Worm (Caenorhabditis elegans) whole organism, L1 larva: ENCODE results near the gene bed-2.
A peak's percentile ranks its signal among the peaks of the same experiment; 100 is the strongest.

ENCODE experiments used
- F16B12.6 ChIP-seq: fragments of 150-350 bp; optimal IDR thresholded peaks from 2 replicates; lab custom pipeline; 2014; ENCODE audit warnings: missing biosample characterization, missing genetic modification characterization
- Y116A8C.19 ChIP-seq: sonication (generic microtip); optimal IDR thresholded peaks from 2 replicates; lab custom pipeline; 2016; ENCODE audit warnings: missing compliant biosample characterization, missing genetic modification characterization, borderline replicate concordance
- aly-2 ChIP-seq: fragments of 150-350 bp; optimal IDR thresholded peaks from 2 replicates; lab custom pipeline; 2014; ENCODE audit warnings: missing biosample characterization, missing genetic modification characterization
- blmp-1 ChIP-seq: fragments of 150-350 bp; optimal IDR thresholded peaks from 2 replicates; lab custom pipeline; 2014; ENCODE audit warnings: missing biosample characterization, missing genetic modification characterization
- ceh-8 ChIP-seq: fragments of 200-800 bp; sonication (Bioruptor generic); optimal IDR thresholded peaks from 2 replicates; lab custom pipeline; 2018; ENCODE audit warnings: mild to moderate bottlenecking, missing genetic modification characterization, moderate library complexity, missing compliant biosample characterization
- ceh-82 ChIP-seq, 3 experiments: fragments of 150-350 bp in 1 of 3; sonication (generic microtip) in 2 of 3; optimal IDR thresholded peaks; 2 replicates each; lab custom pipeline; 2014 to 2017; ENCODE audit warnings: missing biosample characterization in 3 of 3, missing genetic modification characterization in 3 of 3
- ceh-90 ChIP-seq: sonication (generic microtip); optimal IDR thresholded peaks from 2 replicates; lab custom pipeline; 2016; ENCODE audit warnings: missing genetic modification characterization, missing compliant biosample characterization
- ces-1 ChIP-seq: fragments of 150-350 bp; optimal IDR thresholded peaks from 2 replicates; lab custom pipeline; 2014; ENCODE audit warnings: missing biosample characterization, missing genetic modification reagents, missing genetic modification characterization
- dpl-1 ChIP-seq, 3 experiments: fragments of 150-350 bp in 2 of 3; sonication (generic microtip) in 1 of 3; optimal IDR thresholded peaks; 2 replicates each; lab custom pipeline; 2014 to 2017; ENCODE audit warnings: missing biosample characterization in 3 of 3, missing genetic modification characterization in 3 of 3, missing genetic modification reagents in 3 of 3
- elt-2 ChIP-seq: sonication (generic microtip); optimal IDR thresholded peaks from 2 replicates; lab custom pipeline; 2016; ENCODE audit warnings: missing genetic modification characterization, mild to moderate bottlenecking, inconsistent platforms, missing compliant biosample characterization, missing genetic modification reagents
- elt-3 ChIP-seq, 6 experiments: fragments of 150-350 bp in 1 of 6; sonication (generic microtip); optimal IDR thresholded peaks; 2 replicates each; lab custom pipeline; 2017 to 2018; ENCODE audit warnings: missing biosample characterization in 6 of 6, missing genetic modification characterization in 6 of 6, inconsistent platforms in 1 of 6
- ets-5 ChIP-seq: fragments of 200-800 bp; sonication (Bioruptor generic); IDR thresholded peaks from 2 replicates; pipeline ENCODE4 v1.3.6; 2022; ENCODE audit warnings: missing genetic modification characterization, missing compliant biosample characterization
- fkh-8 ChIP-seq: sonication (generic microtip); optimal IDR thresholded peaks from 2 replicates; lab custom pipeline; 2016; ENCODE audit warnings: mild to moderate bottlenecking, missing genetic modification characterization, missing compliant biosample characterization
- grh-1 ChIP-seq: fragments of 200-800 bp; sonication (Bioruptor generic); IDR thresholded peaks from 2 replicates; pipeline ENCODE4 v1.3.6; 2022; ENCODE audit warnings: missing genetic modification reagents, missing genetic modification characterization, missing compliant biosample characterization
- hlh-17 ChIP-seq: fragments of 200-800 bp; sonication (Bioruptor generic); optimal IDR thresholded peaks from 2 replicates; lab custom pipeline; 2018; ENCODE audit warnings: missing genetic modification characterization, mild to moderate bottlenecking, missing compliant biosample characterization, moderate library complexity, borderline replicate concordance
- hpl-2 ChIP-seq: fragments of 150-350 bp; optimal IDR thresholded peaks from 2 replicates; lab custom pipeline; 2014; ENCODE audit warnings: missing biosample characterization, missing genetic modification reagents, missing genetic modification characterization
- irx-1 ChIP-seq: sonication (generic microtip); optimal IDR thresholded peaks from 2 replicates; lab custom pipeline; 2016; ENCODE audit warnings: missing genetic modification characterization, missing compliant biosample characterization
- isw-1 ChIP-seq: fragments of 200-800 bp; sonication (Bioruptor generic); IDR thresholded peaks from 2 replicates; pipeline ENCODE4 v1.3.6; 2022; ENCODE audit warnings: missing genetic modification characterization, missing compliant biosample characterization
- lin-13 ChIP-seq: fragments of 150-350 bp; optimal IDR thresholded peaks from 2 replicates; lab custom pipeline; 2014; ENCODE audit warnings: missing biosample characterization, missing genetic modification reagents, missing genetic modification characterization
- lin-14 ChIP-seq: fragments of 200-800 bp; sonication (Bioruptor generic); optimal IDR thresholded peaks from 2 replicates; lab custom pipeline; 2018; ENCODE audit warnings: mild to moderate bottlenecking, missing genetic modification characterization, moderate library complexity, missing compliant biosample characterization
- lin-35 ChIP-seq, 2 experiments: fragments of 150-350 bp; optimal IDR thresholded peaks; 2 replicates each; lab custom pipeline; 2014; ENCODE audit warnings: missing biosample characterization in 2 of 2, missing genetic modification characterization in 2 of 2, missing genetic modification reagents in 2 of 2
- lin-39 ChIP-seq: fragments of 150-350 bp; optimal IDR thresholded peaks from 2 replicates; lab custom pipeline; 2014; ENCODE audit warnings: missing biosample characterization, missing genetic modification reagents, missing genetic modification characterization
- lsy-2 ChIP-seq, 2 experiments: fragments of 150-350 bp; optimal IDR thresholded peaks; 2 replicates each; lab custom pipeline; 2014; ENCODE audit warnings: missing biosample characterization in 2 of 2, missing genetic modification characterization in 2 of 2
- mab-9 ChIP-seq: fragments of 200-800 bp; sonication (Bioruptor generic); IDR thresholded peaks from 2 replicates; pipeline ENCODE4 v1.3.6; 2022; ENCODE audit warnings: missing genetic modification reagents, missing genetic modification characterization, missing compliant biosample characterization
- mdl-1 ChIP-seq, 2 experiments: fragments of 150-350 bp; optimal IDR thresholded peaks; 2 replicates each; lab custom pipeline; 2014 to 2017; ENCODE audit warnings: missing biosample characterization in 2 of 2, missing genetic modification characterization in 2 of 2, inconsistent platforms in 1 of 2
- mef-2 ChIP-seq: fragments of 150-350 bp; optimal IDR thresholded peaks from 2 replicates; lab custom pipeline; 2014; ENCODE audit warnings: missing biosample characterization, missing genetic modification characterization
- nhr-11 ChIP-seq: fragments of 150-350 bp; optimal IDR thresholded peaks from 2 replicates; lab custom pipeline; 2014; ENCODE audit warnings: missing biosample characterization, missing genetic modification characterization
- nhr-19 ChIP-seq: fragments of 200-800 bp; sonication (Bioruptor generic); conservative IDR thresholded peaks from 2 replicates; pipeline ENCODE4 v1.3.6; 2022; ENCODE audit warnings: missing genetic modification characterization, missing compliant biosample characterization
- nhr-20 ChIP-seq: sonication (generic microtip); optimal IDR thresholded peaks from 2 replicates; lab custom pipeline; 2016; ENCODE audit warnings: mild to moderate bottlenecking, missing genetic modification characterization, missing compliant biosample characterization
- nhr-47 ChIP-seq: sonication (generic microtip); optimal IDR thresholded peaks from 2 replicates; lab custom pipeline; 2016; ENCODE audit warnings: mild to moderate bottlenecking, missing genetic modification characterization, moderate library complexity, missing compliant biosample characterization
- nhr-71 ChIP-seq: sonication (generic microtip); optimal IDR thresholded peaks from 2 replicates; lab custom pipeline; 2016; ENCODE audit warnings: mild to moderate bottlenecking, missing genetic modification characterization, moderate library complexity, missing compliant biosample characterization
- nhr-77 ChIP-seq: fragments of 150-350 bp; optimal IDR thresholded peaks from 2 replicates; lab custom pipeline; 2014; ENCODE audit warnings: missing biosample characterization, missing genetic modification characterization
- nhr-85 ChIP-seq: sonication (generic microtip); peaks from one replicate; lab custom pipeline; 2016; ENCODE audit warnings: missing genetic modification characterization, inconsistent platforms, missing compliant biosample characterization
- nhr-90 ChIP-seq: sonication (generic microtip); optimal IDR thresholded peaks from 2 replicates; lab custom pipeline; 2016; ENCODE audit warnings: mild to moderate bottlenecking, missing genetic modification characterization, missing compliant biosample characterization; ENCODE audit not compliant: poor library complexity
- pax-3 ChIP-seq: fragments of 200-800 bp; sonication (Bioruptor generic); optimal IDR thresholded peaks from 2 replicates; lab custom pipeline; 2018; ENCODE audit warnings: mild to moderate bottlenecking, missing genetic modification characterization, moderate library complexity, missing compliant biosample characterization
- rnt-1 ChIP-seq: sonication (generic microtip); optimal IDR thresholded peaks from 2 replicates; lab custom pipeline; 2016; ENCODE audit warnings: mild to moderate bottlenecking, missing genetic modification characterization, moderate library complexity, missing compliant biosample characterization
- snu-23 ChIP-seq: sonication (generic microtip); optimal IDR thresholded peaks from 2 replicates; lab custom pipeline; 2016; ENCODE audit warnings: missing genetic modification characterization, missing compliant biosample characterization
- sptf-1 ChIP-seq: fragments of 150-350 bp; optimal IDR thresholded peaks from 2 replicates; lab custom pipeline; 2014; ENCODE audit warnings: missing biosample characterization, missing genetic modification characterization
- swsn-7 ChIP-seq: sonication (generic microtip); optimal IDR thresholded peaks from 2 replicates; lab custom pipeline; 2016; ENCODE audit warnings: missing genetic modification characterization, missing compliant biosample characterization
- tlp-1 ChIP-seq: fragments of 150-350 bp; optimal IDR thresholded peaks from 2 replicates; lab custom pipeline; 2014; ENCODE audit warnings: missing biosample characterization, missing genetic modification characterization
- unc-130 ChIP-seq: fragments of 150-350 bp; optimal IDR thresholded peaks from 2 replicates; lab custom pipeline; 2017; ENCODE audit warnings: missing biosample characterization, missing genetic modification characterization, inconsistent platforms
- unc-30 ChIP-seq: sonication (generic microtip); optimal IDR thresholded peaks from 2 replicates; lab custom pipeline; 2017; ENCODE audit warnings: missing biosample characterization, missing genetic modification characterization
- unc-86 ChIP-seq: sonication (generic microtip); optimal IDR thresholded peaks from 2 replicates; lab custom pipeline; 2016; ENCODE audit warnings: missing genetic modification characterization, missing compliant biosample characterization
- xbp-1 ChIP-seq: sonication (generic microtip); optimal IDR thresholded peaks from 2 replicates; lab custom pipeline; 2016; ENCODE audit warnings: missing genetic modification characterization, missing compliant biosample characterization
- zag-1 ChIP-seq: fragments of 150-350 bp; optimal IDR thresholded peaks from 2 replicates; lab custom pipeline; 2014; ENCODE audit warnings: missing biosample characterization, missing genetic modification characterization
- zip-4 ChIP-seq: fragments of 200-800 bp; sonication (Bioruptor generic); optimal IDR thresholded peaks from 2 replicates; lab custom pipeline; 2018; ENCODE audit warnings: mild to moderate bottlenecking, missing genetic modification characterization, moderate library complexity, missing compliant biosample characterization

The bed-2 gene

DNA sequence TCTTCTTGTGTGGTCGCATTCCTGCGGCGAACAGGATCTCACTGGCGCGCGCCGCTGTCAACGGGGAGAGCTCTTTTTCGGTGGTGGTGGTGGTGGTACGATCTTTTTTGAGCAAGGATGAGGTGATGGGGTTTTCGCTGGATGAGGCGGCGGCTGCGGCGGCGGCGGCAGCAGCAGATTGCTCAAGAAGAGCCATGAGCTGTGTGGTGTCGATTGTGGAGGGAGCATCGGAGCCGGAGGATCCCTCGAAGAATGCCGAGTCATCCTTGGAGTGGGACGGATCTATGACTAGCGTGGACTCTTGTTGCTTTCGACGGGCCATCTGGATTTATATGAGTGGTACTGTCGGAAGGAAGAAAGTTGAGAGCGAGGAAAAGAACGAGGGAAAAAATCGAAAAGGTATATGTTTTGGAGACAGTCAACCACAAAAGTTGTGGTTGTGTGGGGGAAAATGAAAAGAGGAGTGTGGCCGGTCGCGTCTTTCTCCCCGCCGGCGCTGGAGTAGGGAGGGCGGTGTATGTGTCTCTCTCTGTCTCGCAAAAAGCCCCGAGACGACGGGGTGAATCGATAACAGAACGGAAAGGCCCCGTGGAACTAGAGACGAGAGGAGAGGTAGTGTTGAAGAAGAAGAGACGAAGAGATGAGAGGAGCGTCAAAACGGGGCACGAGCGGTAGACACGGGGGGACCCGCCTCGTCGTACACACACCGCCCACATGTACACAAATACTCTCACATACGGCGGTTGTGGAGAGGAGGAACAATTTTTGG, 4.0 kb downstream of the bed-2 start:
- TF ChIP-seq mef-2 (tag; lab: Kevin White, UChicago) (no peak), rnt-1 (tag; lab: Kevin White, UChicago) (no peak), dpl-1 (GFP tag; optimal IDR thresholded peaks at IDR 0.05; lab: Kevin White, UChicago) (no peak), isw-1 (GFP tag; lab: Robert Waterston, UW) (no peak), ceh-90 (tag; lab: Kevin White, UChicago) (no peak), ceh-82 (tag; optimal IDR thresholded peaks at IDR 0.05; lab: Kevin White, UChicago) (peak in 1 of 3 experiments; percentile 22), irx-1 (tag; lab: Kevin White, UChicago) (no peak), nhr-71 (tag; lab: Kevin White, UChicago) (peak; percentile 19), lin-14 (GFP tag; lab: Kevin White, UChicago) (peak; percentile 53), nhr-85 (no peak), nhr-90 (no peak), lsy-2 (tag; optimal IDR thresholded peaks at IDR 0.05; lab: Kevin White, UChicago) (peak in 1 of 2 experiments; percentile 1), Y116A8C.19 (tag; lab: Kevin White, UChicago) (no peak), ets-5 (GFP tag; lab: Robert Waterston, UW) (no peak), nhr-19 (GFP tag; lab: Robert Waterston, UW) (no peak), xbp-1 (no peak)
- TF ChIP-seq, all 84 proteins: peak for 4

DNA sequence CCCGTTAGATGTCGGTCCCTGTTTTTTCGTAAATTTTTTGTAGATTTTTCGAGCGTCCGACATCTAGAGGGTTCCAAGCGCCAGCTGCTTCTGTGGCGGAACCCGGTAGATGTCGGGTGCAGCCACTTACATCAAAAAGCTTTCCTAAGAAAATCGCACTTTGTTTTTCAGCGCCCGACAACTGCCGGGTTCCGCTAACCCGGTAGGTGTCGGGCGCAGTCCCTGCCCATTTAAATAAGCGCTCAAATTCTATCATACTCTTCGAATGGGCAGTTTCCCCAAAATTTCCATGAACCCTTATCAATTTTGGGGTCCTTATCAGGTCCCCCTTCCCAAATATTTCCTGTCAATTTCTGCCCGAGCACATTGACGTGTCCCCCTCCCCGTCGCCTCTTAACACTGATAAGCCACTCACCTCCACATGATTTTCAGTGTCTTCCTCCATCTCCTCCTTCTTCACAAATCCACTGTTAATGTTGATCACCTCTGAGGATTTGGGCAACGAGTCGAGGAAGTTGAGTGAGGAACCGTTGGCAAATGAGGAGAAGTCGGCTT, 5.1 kb downstream of the bed-2 start:
- no peak for TF ChIP-seq swsn-7 (tag; lab: Kevin White, UChicago)
- no peak for TF ChIP-seq F16B12.6 (tag; lab: Kevin White, UChicago)
- no peak for TF ChIP-seq lin-39
- no peak for TF ChIP-seq fkh-8 (tag; lab: Kevin White, UChicago)
- peak; percentile 74 for TF ChIP-seq elt-2 (tag; lab: Kevin White, UChicago)
- TF ChIP-seq zag-1 = no peak

DNA sequence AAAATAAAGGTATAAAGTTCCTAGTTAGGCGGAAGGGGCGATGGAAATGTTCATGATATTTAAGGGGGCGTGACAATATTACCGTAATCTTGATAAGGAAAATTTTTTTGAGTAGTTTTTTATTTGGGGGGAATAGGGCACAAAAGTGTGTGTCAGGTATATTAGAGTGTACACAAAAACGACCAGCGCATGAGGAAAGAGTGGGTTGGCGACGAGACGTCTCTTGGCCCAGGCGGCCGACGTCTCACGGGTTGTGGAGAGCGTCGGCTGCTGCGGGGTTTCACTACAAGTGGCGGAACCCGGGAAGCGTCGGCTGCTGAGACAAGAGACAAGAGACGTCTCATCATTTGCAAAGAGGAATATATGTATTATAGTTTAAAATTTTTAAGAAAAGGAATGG, 6.9 kb downstream of the bed-2 start:
- TF ChIP-seq hlh-17 (GFP tag; lab: Kevin White, UChicago) (no peak), lin-35 (GFP tag; optimal IDR thresholded peaks at IDR 0.05; lab: Kevin White, UChicago) (peak in 1 of 2 experiments; percentile 43), snu-23 (GFP tag; lab: Kevin White, UChicago) (peak; percentile 44), mdl-1 (tag; optimal IDR thresholded peaks at IDR 0.05; lab: Kevin White, UChicago) (no peak), ces-1 (no peak), dpl-1 (GFP tag; optimal IDR thresholded peaks at IDR 0.05; lab: Kevin White, UChicago) (no peak), lin-14 (GFP tag; lab: Kevin White, UChicago) (peak; percentile 53), nhr-85 (peak; percentile 59), Y116A8C.19 (tag; lab: Kevin White, UChicago) (no peak), tlp-1 (tag; lab: Kevin White, UChicago) (no peak), nhr-77 (tag; lab: Kevin White, UChicago) (peak; percentile 63), ceh-8 (GFP tag; lab: Kevin White, UChicago) (no peak), nhr-11 (tag; lab: Kevin White, UChicago) (no peak), unc-30 (tag; lab: Kevin White, UChicago) (no peak), unc-86 (tag; lab: Kevin White, UChicago) (no peak), aly-2 (peak; percentile 3), pax-3 (tag; lab: Kevin White, UChicago) (no peak), mab-9 (GFP tag; lab: Robert Waterston, UW) (peak; percentile 42; the same call in 1 of the 2 replicates), mef-2 (tag; lab: Kevin White, UChicago) (no peak), sptf-1 (tag; lab: Kevin White, UChicago) (no peak), blmp-1 (tag; lab: Kevin White, UChicago) (no peak), grh-1 (no peak), nhr-47 (tag; lab: Kevin White, UChicago) (peak; percentile 46), unc-130 (no peak), ceh-90 (tag; lab: Kevin White, UChicago) (no peak), lin-13 (GFP tag; lab: Kevin White, UChicago) (peak; percentile 93), elt-2 (tag; lab: Kevin White, UChicago) (peak; percentile 51), hpl-2 (GFP tag; lab: Kevin White, UChicago) (no peak), zip-4 (GFP tag; lab: Kevin White, UChicago) (peak; percentile 19), nhr-20 (peak; percentile 25), elt-3 (tag; optimal IDR thresholded peaks at IDR 0.05; lab: Kevin White, UChicago) (peak in 1 of 6 experiments; percentile 5), nhr-90 (peak; percentile 61)
